Worm (Caenorhabditis elegans) whole organism, L1 larva: ENCODE data around the gene F58E6.6.

Source experiments
- C04F5.9 ChIP-seq: sonication (generic microtip); optimal IDR thresholded peaks from 2 replicates; lab custom pipeline; 2016; ENCODE audit warnings: missing genetic modification characterization, missing compliant biosample characterization
- C16A3.4 ChIP-seq: fragments of 150-350 bp; optimal IDR thresholded peaks from 2 replicates; lab custom pipeline; 2014; ENCODE audit warnings: missing biosample characterization, missing genetic modification characterization
- aha-1 ChIP-seq: fragments of 150-350 bp; optimal IDR thresholded peaks from 2 replicates; lab custom pipeline; 2014; ENCODE audit warnings: missing biosample characterization, missing genetic modification characterization
- ama-1 ChIP-seq: fragments of 150-350 bp; optimal IDR thresholded peaks from 2 replicates; lab custom pipeline; 2014
- blmp-1 ChIP-seq: fragments of 150-350 bp; optimal IDR thresholded peaks from 2 replicates; lab custom pipeline; 2014; ENCODE audit warnings: missing biosample characterization, missing genetic modification characterization
- ceh-63 ChIP-seq: fragments of 200-800 bp; sonication (Bioruptor generic); optimal IDR thresholded peaks from 2 replicates; lab custom pipeline; 2018; ENCODE audit warnings: mild to moderate bottlenecking, missing genetic modification characterization, missing compliant biosample characterization
- dpl-1 ChIP-seq, 3 experiments: fragments of 150-350 bp in 2 of 3; sonication (generic microtip) in 1 of 3; optimal IDR thresholded peaks; 2 replicates each; lab custom pipeline; 2014 to 2017; ENCODE audit warnings: missing biosample characterization in 3 of 3, missing genetic modification characterization in 3 of 3, missing genetic modification reagents in 3 of 3
- dsc-1 ChIP-seq: sonication (generic microtip); optimal IDR thresholded peaks from 2 replicates; lab custom pipeline; 2016; ENCODE audit warnings: mild to moderate bottlenecking, missing genetic modification characterization, missing compliant biosample characterization
- efl-1 ChIP-seq, 4 experiments: fragments of 150-350 bp; optimal IDR thresholded peaks in 3 of 4; peaks in 1 of 4; 1 replicate in 1 of 4; 2 replicates in 3 of 4; lab custom pipeline; 2014; ENCODE audit warnings: missing biosample characterization in 2 of 4, missing genetic modification characterization in 2 of 4, missing genetic modification reagents in 2 of 4
- efl-3 ChIP-seq: fragments of 200-800 bp; sonication (Bioruptor generic); optimal IDR thresholded peaks from 2 replicates; lab custom pipeline; 2018; ENCODE audit warnings: mild to moderate bottlenecking, missing genetic modification characterization, missing compliant biosample characterization
- egl-27 ChIP-seq, 2 experiments: fragments of 150-350 bp in 1 of 2; sonication (generic microtip); optimal IDR thresholded peaks; 3 replicates each; lab custom pipeline; 2017 to 2018; ENCODE audit warnings: missing biosample characterization in 2 of 2, missing genetic modification characterization in 2 of 2, missing genetic modification reagents in 2 of 2
- elt-2 ChIP-seq: sonication (generic microtip); optimal IDR thresholded peaks from 2 replicates; lab custom pipeline; 2016; ENCODE audit warnings: missing genetic modification characterization, mild to moderate bottlenecking, inconsistent platforms, missing compliant biosample characterization, missing genetic modification reagents
- elt-3 ChIP-seq, 6 experiments: fragments of 150-350 bp in 1 of 6; sonication (generic microtip); optimal IDR thresholded peaks; 2 replicates each; lab custom pipeline; 2017 to 2018; ENCODE audit warnings: missing biosample characterization in 6 of 6, missing genetic modification characterization in 6 of 6, inconsistent platforms in 1 of 6
- fkh-10 ChIP-seq: sonication (generic microtip); optimal IDR thresholded peaks from 2 replicates; lab custom pipeline; 2017; ENCODE audit warnings: missing biosample characterization, missing genetic modification reagents, missing genetic modification characterization
- fkh-8 ChIP-seq: sonication (generic microtip); optimal IDR thresholded peaks from 2 replicates; lab custom pipeline; 2016; ENCODE audit warnings: mild to moderate bottlenecking, missing genetic modification characterization, missing compliant biosample characterization
- grh-1 ChIP-seq: fragments of 200-800 bp; sonication (Bioruptor generic); IDR thresholded peaks from 2 replicates; pipeline ENCODE4 v1.3.6; 2022; ENCODE audit warnings: missing genetic modification reagents, missing genetic modification characterization, missing compliant biosample characterization
- hlh-17 ChIP-seq: fragments of 200-800 bp; sonication (Bioruptor generic); optimal IDR thresholded peaks from 2 replicates; lab custom pipeline; 2018; ENCODE audit warnings: missing genetic modification characterization, mild to moderate bottlenecking, missing compliant biosample characterization, moderate library complexity, borderline replicate concordance
- hpl-2 ChIP-seq: fragments of 150-350 bp; optimal IDR thresholded peaks from 2 replicates; lab custom pipeline; 2014; ENCODE audit warnings: missing biosample characterization, missing genetic modification reagents, missing genetic modification characterization
- irx-1 ChIP-seq: sonication (generic microtip); optimal IDR thresholded peaks from 2 replicates; lab custom pipeline; 2016; ENCODE audit warnings: missing genetic modification characterization, missing compliant biosample characterization
- isw-1 ChIP-seq: fragments of 200-800 bp; sonication (Bioruptor generic); IDR thresholded peaks from 2 replicates; pipeline ENCODE4 v1.3.6; 2022; ENCODE audit warnings: missing genetic modification characterization, missing compliant biosample characterization
- lin-14 ChIP-seq: fragments of 200-800 bp; sonication (Bioruptor generic); optimal IDR thresholded peaks from 2 replicates; lab custom pipeline; 2018; ENCODE audit warnings: mild to moderate bottlenecking, missing genetic modification characterization, moderate library complexity, missing compliant biosample characterization
- lin-15B ChIP-seq: fragments of 150-350 bp; sonication (generic microtip); optimal IDR thresholded peaks from 3 replicates; lab custom pipeline; 2014; ENCODE audit warnings: missing biosample characterization, missing genetic modification characterization
- lin-35 ChIP-seq, 2 experiments: fragments of 150-350 bp; optimal IDR thresholded peaks; 2 replicates each; lab custom pipeline; 2014; ENCODE audit warnings: missing biosample characterization in 2 of 2, missing genetic modification characterization in 2 of 2, missing genetic modification reagents in 2 of 2
- lsy-2 ChIP-seq, 2 experiments: fragments of 150-350 bp; optimal IDR thresholded peaks; 2 replicates each; lab custom pipeline; 2014; ENCODE audit warnings: missing biosample characterization in 2 of 2, missing genetic modification characterization in 2 of 2
- mdl-1 ChIP-seq, 2 experiments: fragments of 150-350 bp; optimal IDR thresholded peaks; 2 replicates each; lab custom pipeline; 2014 to 2017; ENCODE audit warnings: missing biosample characterization in 2 of 2, missing genetic modification characterization in 2 of 2, inconsistent platforms in 1 of 2
- mep-1 ChIP-seq: fragments of 150-350 bp; optimal IDR thresholded peaks from 2 replicates; lab custom pipeline; 2014; ENCODE audit warnings: missing biosample characterization, missing genetic modification characterization
- nhr-12 ChIP-seq: sonication (generic microtip); optimal IDR thresholded peaks from 2 replicates; lab custom pipeline; 2017; ENCODE audit warnings: missing biosample characterization, missing genetic modification characterization
- nhr-20 ChIP-seq: sonication (generic microtip); optimal IDR thresholded peaks from 2 replicates; lab custom pipeline; 2016; ENCODE audit warnings: mild to moderate bottlenecking, missing genetic modification characterization, missing compliant biosample characterization
- nhr-237 ChIP-seq: fragments of 150-350 bp; optimal IDR thresholded peaks from 2 replicates; lab custom pipeline; 2014; ENCODE audit warnings: missing biosample characterization, missing genetic modification characterization
- nhr-28 ChIP-seq: fragments of 150-350 bp; optimal IDR thresholded peaks from 2 replicates; lab custom pipeline; 2014; ENCODE audit warnings: missing biosample characterization, missing genetic modification characterization
- nhr-47 ChIP-seq: sonication (generic microtip); optimal IDR thresholded peaks from 2 replicates; lab custom pipeline; 2016; ENCODE audit warnings: mild to moderate bottlenecking, missing genetic modification characterization, moderate library complexity, missing compliant biosample characterization
- nhr-71 ChIP-seq: sonication (generic microtip); optimal IDR thresholded peaks from 2 replicates; lab custom pipeline; 2016; ENCODE audit warnings: mild to moderate bottlenecking, missing genetic modification characterization, moderate library complexity, missing compliant biosample characterization
- nhr-77 ChIP-seq: fragments of 150-350 bp; optimal IDR thresholded peaks from 2 replicates; lab custom pipeline; 2014; ENCODE audit warnings: missing biosample characterization, missing genetic modification characterization
- nhr-84 ChIP-seq: sonication (generic microtip); optimal IDR thresholded peaks from 2 replicates; lab custom pipeline; 2017; ENCODE audit warnings: missing biosample characterization, missing genetic modification characterization
- pqm-1 ChIP-seq: sonication (generic microtip); optimal IDR thresholded peaks from 3 replicates; lab custom pipeline; 2017; ENCODE audit warnings: missing biosample characterization, missing genetic modification characterization
- sptf-1 ChIP-seq: fragments of 150-350 bp; optimal IDR thresholded peaks from 2 replicates; lab custom pipeline; 2014; ENCODE audit warnings: missing biosample characterization, missing genetic modification characterization
- swsn-7 ChIP-seq: sonication (generic microtip); optimal IDR thresholded peaks from 2 replicates; lab custom pipeline; 2016; ENCODE audit warnings: missing genetic modification characterization, missing compliant biosample characterization
- tbx-2 ChIP-seq: sonication (generic microtip); optimal IDR thresholded peaks from 2 replicates; lab custom pipeline; 2016; ENCODE audit warnings: missing genetic modification characterization, missing compliant biosample characterization
- unc-130 ChIP-seq: fragments of 150-350 bp; optimal IDR thresholded peaks from 2 replicates; lab custom pipeline; 2017; ENCODE audit warnings: missing biosample characterization, missing genetic modification characterization, inconsistent platforms
- unc-30 ChIP-seq: sonication (generic microtip); optimal IDR thresholded peaks from 2 replicates; lab custom pipeline; 2017; ENCODE audit warnings: missing biosample characterization, missing genetic modification characterization
- unc-98 ChIP-seq: fragments of 200-800 bp; sonication (Bioruptor generic); IDR thresholded peaks from 2 replicates; pipeline ENCODE4 v1.3.6; 2022; ENCODE audit warnings: missing genetic modification characterization, missing compliant biosample characterization
- vab-15 ChIP-seq: sonication (generic microtip); optimal IDR thresholded peaks from 2 replicates; lab custom pipeline; 2017; ENCODE audit warnings: missing genotype, mild to moderate bottlenecking, missing genetic modification characterization, missing compliant biosample characterization
- xbp-1 ChIP-seq: sonication (generic microtip); optimal IDR thresholded peaks from 2 replicates; lab custom pipeline; 2016; ENCODE audit warnings: missing genetic modification characterization, missing compliant biosample characterization
- zag-1 ChIP-seq: fragments of 150-350 bp; optimal IDR thresholded peaks from 2 replicates; lab custom pipeline; 2014; ENCODE audit warnings: missing biosample characterization, missing genetic modification characterization
- ztf-11 ChIP-seq, 2 experiments: sonication (generic microtip); optimal IDR thresholded peaks; 2 replicates each; lab custom pipeline; 2016 to 2017; ENCODE audit warnings: missing genetic modification characterization in 2 of 2, missing biosample characterization in 1 of 2, missing compliant biosample characterization in 1 of 2

F58E6.6 gene

DNA sequence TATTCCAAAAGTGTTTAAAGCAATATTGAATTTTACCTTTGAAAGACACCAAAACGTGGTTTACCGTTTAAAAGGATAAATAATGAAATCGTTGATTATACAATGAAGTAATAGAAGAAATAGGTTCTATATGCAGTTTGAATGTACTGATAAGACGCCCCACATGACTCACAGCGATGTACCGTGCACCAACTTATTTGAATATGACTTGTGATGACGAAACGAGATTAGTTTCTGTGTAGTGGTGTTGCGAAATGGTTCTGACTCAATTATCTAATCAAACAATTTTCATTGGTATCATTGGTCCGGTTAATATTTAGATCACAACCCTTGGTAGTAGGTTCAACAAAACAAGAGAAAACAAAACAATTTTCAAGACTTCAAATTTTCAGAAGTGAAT is 41.6 kb downstream of the F58E6.6 start:
- TF ChIP-seq elt-2 (tag; lab: Kevin White, UChicago) (peak; percentile 71), efl-3 (no peak)

ce11 chrV:9709747-9710146 is 43.1 kb downstream of the F58E6.6 start, which contains the start of gene tag-120:
Gene tag-120, minus strand, starts transcription at chrV:9709814.
- TF ChIP-seq elt-2 (tag; lab: Kevin White, UChicago) (peak; percentile 6), grh-1 (GFP tag; lab: Robert Waterston, UW) (no peak), pqm-1 (tag; lab: Kevin White, UChicago) (no peak), fkh-10 (GFP tag; lab: Kevin White, UChicago) (no peak)

- TF ChIP-seq nhr-47 (tag; lab: Kevin White, UChicago) (no peak), ceh-63 (GFP tag; lab: Kevin White, UChicago) (no peak), hlh-17 (GFP tag; lab: Kevin White, UChicago) (no peak), nhr-71 (no peak), lin-35 (GFP tag; optimal IDR thresholded peaks at IDR 0.05; lab: Kevin White, UChicago) (no peak), nhr-20 (tag; lab: Kevin White, UChicago) (no peak), C04F5.9 (tag; lab: Kevin White, UChicago) (no peak), vab-15 (tag; lab: Kevin White, UChicago) (no peak)
Observed at ce11 chrV:9706592-9706991, 46.2 kb downstream of the F58E6.6 start.

DNA sequence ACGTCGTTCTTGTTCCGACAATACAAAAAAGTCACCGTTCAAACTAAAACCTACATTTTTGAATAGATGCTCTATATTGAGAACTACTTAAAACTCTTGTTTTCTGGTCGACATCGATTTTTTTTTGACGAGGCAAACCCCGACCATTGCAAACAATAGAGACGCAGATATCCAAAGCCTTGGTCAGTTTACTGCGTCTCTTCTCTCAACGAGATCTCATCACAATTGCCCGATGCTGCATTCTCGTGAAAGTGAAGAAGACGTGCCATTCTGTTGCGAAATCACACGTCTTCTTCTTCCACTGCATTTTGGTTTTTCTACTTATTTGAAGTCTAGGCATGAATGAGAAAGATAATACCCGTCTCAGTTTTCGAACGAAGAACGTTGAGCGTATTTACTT is 48.4 kb downstream of the F58E6.6 start:
- no peak for TF ChIP-seq unc-130 (tag; lab: Kevin White, UChicago)
- TF ChIP-seq lin-35 (GFP tag; optimal IDR thresholded peaks at IDR 0.05; lab: Kevin White, UChicago): peak; percentile 35 to 54
- TF ChIP-seq zag-1 (tag; lab: Kevin White, UChicago): no peak
- no peak for TF ChIP-seq nhr-28
- TF ChIP-seq dpl-1 (GFP tag; optimal IDR thresholded peaks at IDR 0.05; lab: Kevin White, UChicago): peak in 2 of 3 experiments; percentile 14 to 35
- no peak for TF ChIP-seq nhr-12 (tag; lab: Kevin White, UChicago)
- TF ChIP-seq C16A3.4 (tag; lab: Kevin White, UChicago): peak; percentile 33
- no peak for TF ChIP-seq sptf-1
- peak; percentile 20 for TF ChIP-seq xbp-1 (tag; lab: Kevin White, UChicago)
- no peak for TF ChIP-seq hpl-2 (GFP tag; lab: Kevin White, UChicago)
- peak; percentile 61 for TF ChIP-seq mep-1 (tag; lab: Kevin White, UChicago)
- peak; percentile 64 for TF ChIP-seq fkh-8 (tag; lab: Kevin White, UChicago)
- TF ChIP-seq swsn-7 (tag; lab: Kevin White, UChicago): no peak
- TF ChIP-seq hlh-17 (GFP tag; lab: Kevin White, UChicago): no peak
- no peak for TF ChIP-seq lin-15B (tag; lab: Kevin White, UChicago)
- peak; percentile 90 for TF ChIP-seq lin-14
- TF ChIP-seq nhr-84 (tag; lab: Kevin White, UChicago): no peak
- no peak for TF ChIP-seq elt-2 (tag; lab: Kevin White, UChicago)
- TF ChIP-seq unc-30 (tag; lab: Kevin White, UChicago): no peak
- no peak for TF ChIP-seq ama-1 (lab: Kevin White, UChicago)
- TF ChIP-seq aha-1 (tag; lab: Kevin White, UChicago): no peak
- no peak for TF ChIP-seq egl-27 (tag; optimal IDR thresholded peaks at IDR 0.05; lab: Kevin White, UChicago)
- TF ChIP-seq tbx-2 (tag; lab: Kevin White, UChicago): no peak
- TF ChIP-seq elt-3 (tag; optimal IDR thresholded peaks at IDR 0.05; lab: Kevin White, UChicago): peak in 1 of 6 experiments; percentile 63
- no peak for TF ChIP-seq nhr-77 (tag; lab: Kevin White, UChicago)
- no peak for TF ChIP-seq nhr-237
- TF ChIP-seq blmp-1 (tag; lab: Kevin White, UChicago): peak; percentile 93
- TF ChIP-seq mdl-1 (tag; optimal IDR thresholded peaks at IDR 0.05; lab: Kevin White, UChicago): peak in 1 of 2 experiments; percentile 17
- peak; percentile 27 to 67 for TF ChIP-seq lsy-2 (tag; optimal IDR thresholded peaks at IDR 0.05; lab: Kevin White, UChicago)
- TF ChIP-seq nhr-71: peak; percentile 55
- no peak for TF ChIP-seq fkh-10 (GFP tag; lab: Kevin White, UChicago)
- no peak for TF ChIP-seq grh-1 (GFP tag; lab: Robert Waterston, UW)
- TF ChIP-seq dsc-1: no peak
- no peak for TF ChIP-seq ztf-11 (tag; optimal IDR thresholded peaks at IDR 0.05; lab: Kevin White, UChicago)
- peak; percentile 42 for TF ChIP-seq nhr-47 (tag; lab: Kevin White, UChicago)
- no peak for TF ChIP-seq unc-98 (GFP tag; lab: Robert Waterston, UW)
- no peak for TF ChIP-seq irx-1 (tag; lab: Kevin White, UChicago)
- TF ChIP-seq efl-1 (optimal IDR thresholded peaks at IDR 0.05; lab: Kevin White, UChicago): peak; percentile 41 to 55
- peak; percentile 13 to 85 for TF ChIP-seq efl-1 (GFP tag; optimal IDR thresholded peaks at IDR 0.05 in 1 of 2; lab: Kevin White, UChicago)
- no peak for TF ChIP-seq C04F5.9 (tag; lab: Kevin White, UChicago)
- TF ChIP-seq isw-1 (GFP tag; lab: Robert Waterston, UW): peak; percentile 26; the same call in 1 of the 2 replicates
